Worm (Caenorhabditis elegans): Measurements from ENCODE around the gene mrpl-21.

Gene mrpl-21

DNA sequence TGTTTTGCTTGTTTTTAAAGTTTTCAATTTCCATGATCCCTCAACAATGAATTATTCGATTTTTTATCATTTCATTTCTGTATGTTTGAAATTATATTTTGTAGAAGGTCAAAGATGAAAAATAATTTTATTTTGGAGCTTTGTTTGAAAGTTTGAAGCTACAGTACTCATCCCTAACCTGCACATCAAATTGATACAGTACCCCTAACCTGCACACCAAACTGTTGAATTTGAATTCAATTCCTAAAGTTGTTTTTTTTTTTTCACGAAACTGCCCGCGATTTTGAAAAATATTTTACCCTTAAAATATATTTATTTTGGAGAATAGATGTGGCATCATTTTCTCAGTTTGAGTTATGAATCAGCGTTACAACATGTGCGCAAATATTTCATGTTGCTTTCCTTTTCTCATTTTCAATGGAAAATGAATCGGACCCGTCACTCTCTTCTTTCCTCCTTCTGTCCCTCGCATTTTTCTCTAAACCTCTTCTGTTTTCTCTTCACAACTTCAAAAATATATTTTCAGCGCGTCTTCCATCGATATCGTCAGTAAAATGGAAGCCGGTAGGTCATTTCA is 37.5 kb downstream of the mrpl-21 start, which contains the start of gene R74.8:
Gene R74.8, plus strand, starts transcription at position 527 of the 577 bp plus-strand sequence.
- no peak for TF ChIP-seq ceh-62 (tag; optimal IDR thresholded peaks at IDR 0.05)
- TF ChIP-seq vab-7 (GFP tag; IDR thresholded peaks at IDR 0.05): no peak
- no peak for TF ChIP-seq saeg-2 (GFP tag; IDR thresholded peaks at IDR 0.05)
- TF ChIP-seq ZK546.5 (tag; optimal IDR thresholded peaks at IDR 0.05): no peak
- no peak for TF ChIP-seq egl-27 (tag; optimal IDR thresholded peaks at IDR 0.05)
- TF ChIP-seq hif-1 (tag; optimal IDR thresholded peaks at IDR 0.05): no peak
- TF ChIP-seq spr-3 (GFP tag; optimal IDR thresholded peaks at IDR 0.05): no peak
- TF ChIP-seq lim-7 (GFP tag; IDR thresholded peaks at IDR 0.05): no peak
- no peak for TF ChIP-seq zfp-3 (GFP tag; conservative IDR thresholded peaks at IDR 0.05)
- TF ChIP-seq rbr-2 (tag; optimal IDR thresholded peaks at IDR 0.05): no peak
- no peak for TF ChIP-seq nhr-48 (tag; optimal IDR thresholded peaks at IDR 0.05)
- no peak for TF ChIP-seq lin-15B (tag; optimal IDR thresholded peaks at IDR 0.05)
- no peak for TF ChIP-seq nhr-111 (GFP tag; optimal IDR thresholded peaks at IDR 0.05)
- no peak for TF ChIP-seq ceh-82 (tag; optimal IDR thresholded peaks at IDR 0.05)
- peak in 1 of 2 experiments; percentile 79 for TF ChIP-seq lsy-2 (tag; optimal IDR thresholded peaks at IDR 0.05)
- no peak for TF ChIP-seq daf-8 (GFP tag; IDR thresholded peaks at IDR 0.05)
- TF ChIP-seq ztf-11 (tag; optimal IDR thresholded peaks at IDR 0.05): no peak
- peak; percentile 67 for TF ChIP-seq unc-130 (GFP tag; optimal IDR thresholded peaks at IDR 0.05)
- no peak for TF ChIP-seq nhr-25 (tag; optimal IDR thresholded peaks at IDR 0.05; ENCODE audit: borderline replicate concordance, insufficient read depth)
- TF ChIP-seq F49E8.2 (tag; optimal IDR thresholded peaks at IDR 0.05; ENCODE audit: borderline replicate concordance): peak; percentile 19
- TF ChIP-seq Y105C5A.15 (GFP tag; IDR thresholded peaks at IDR 0.05): no peak
- peak; percentile 79 for TF ChIP-seq Y48G9A.11 (GFP tag; IDR thresholded peaks at IDR 0.05)
- no peak for TF ChIP-seq lir-3 (tag; optimal IDR thresholded peaks at IDR 0.05)
- TF ChIP-seq unc-62 (GFP tag; optimal IDR thresholded peaks at IDR 0.05 in 1 of 2): no peak
- TF ChIP-seq unc-62 (tag; optimal IDR thresholded peaks at IDR 0.05): no peak
- no peak for TF ChIP-seq ZK337.2 (GFP tag; IDR thresholded peaks at IDR 0.05)
- peak; percentile 25 for TF ChIP-seq lin-38 (GFP tag; IDR thresholded peaks at IDR 0.05)
- no peak for TF ChIP-seq ceh-20 (GFP tag; IDR thresholded peaks at IDR 0.05)

DNA sequence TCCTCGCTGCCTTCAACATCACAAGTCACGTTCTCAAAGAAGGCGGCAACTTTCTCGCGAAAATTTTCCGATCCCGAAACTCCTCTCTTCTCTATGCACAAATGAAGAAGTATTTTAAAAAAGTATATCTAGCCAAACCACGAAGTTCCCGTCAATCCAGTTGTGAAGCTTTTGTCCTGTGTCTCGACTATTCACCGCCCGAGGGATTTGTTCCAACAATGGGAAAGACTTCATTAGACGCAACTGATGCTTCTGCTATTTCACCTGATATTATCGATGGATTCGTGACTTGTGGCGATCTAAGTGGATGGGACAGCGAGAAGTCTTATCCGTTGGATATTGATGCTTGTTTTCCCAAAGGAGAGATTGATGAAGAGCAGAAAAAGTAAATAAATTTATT is 38.4 kb downstream of the mrpl-21 start:
- TF ChIP-seq nhr-111 (GFP tag; optimal IDR thresholded peaks at IDR 0.05): no peak
- no peak for TF ChIP-seq lin-1 (GFP tag; IDR thresholded peaks at IDR 0.05)
- TF ChIP-seq nhr-77 (tag; optimal IDR thresholded peaks at IDR 0.05): no peak
- TF ChIP-seq nhr-11 (tag; optimal IDR thresholded peaks at IDR 0.05): no peak
- peak; percentile 94 for TF ChIP-seq aha-1 (tag)

DNA sequence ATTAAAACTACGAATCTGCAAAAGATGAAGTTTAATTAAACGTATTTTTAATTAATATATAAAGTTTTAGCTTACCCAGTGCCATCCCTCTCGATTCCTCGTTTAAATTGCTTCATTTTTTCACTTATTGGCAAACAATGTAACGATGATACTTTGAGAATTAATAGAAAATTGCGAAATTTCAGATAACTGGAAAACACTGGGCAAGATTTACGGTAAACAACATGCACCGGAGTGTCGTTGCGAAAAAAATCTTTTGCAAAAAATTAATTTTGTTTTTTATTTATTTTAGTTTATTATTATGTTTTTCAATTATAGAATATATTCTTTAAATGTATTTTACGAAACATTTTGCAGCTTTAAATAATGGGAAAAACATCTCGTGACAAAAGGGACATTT is 39.3 kb downstream of the mrpl-21 start, which contains the start of the genes pelo-1 and R74.7:
Gene pelo-1, minus strand, starts transcription at position 151 of the 400 bp plus-strand sequence.
Gene R74.7, plus strand, starts transcription at position 358 of the 400 bp plus-strand sequence.
- TF ChIP-seq nhr-42 (GFP tag; IDR thresholded peaks at IDR 0.05) (no peak), unc-62 (GFP tag; optimal IDR thresholded peaks at IDR 0.05 in 1 of 2) (no peak), unc-62 (tag; optimal IDR thresholded peaks at IDR 0.05) (no peak), mes-2 (tag; optimal IDR thresholded peaks at IDR 0.05; ENCODE audit: poor library complexity, severe bottlenecking) (peak; percentile 33), madf-5 (GFP tag; IDR thresholded peaks at IDR 0.05) (no peak), ZK337.2 (GFP tag; IDR thresholded peaks at IDR 0.05) (no peak), jun-1 (tag; optimal IDR thresholded peaks at IDR 0.05) (no peak), F10B5.3 (tag; optimal IDR thresholded peaks at IDR 0.05) (no peak), nhr-111 (GFP tag; optimal IDR thresholded peaks at IDR 0.05) (no peak), gei-8 (GFP tag; optimal IDR thresholded peaks at IDR 0.05) (no peak), ztf-7 (tag; optimal IDR thresholded peaks at IDR 0.05) (no peak), daf-16 (GFP tag; optimal IDR thresholded peaks at IDR 0.05) (no peak), daf-16 (tag; optimal IDR thresholded peaks at IDR 0.05) (peak; percentile 21), dmd-9 (GFP tag; IDR thresholded peaks at IDR 0.05) (no peak), egl-43 (GFP tag; IDR thresholded peaks at IDR 0.05) (no peak), nhr-28 (tag; optimal IDR thresholded peaks at IDR 0.05) (no peak), zip-2 (tag; optimal IDR thresholded peaks at IDR 0.05) (peak; percentile 2), mxl-3 (GFP tag; optimal IDR thresholded peaks at IDR 0.05) (no peak), Y48G9A.11 (GFP tag; IDR thresholded peaks at IDR 0.05) (peak; percentile 61), egl-27 (tag; optimal IDR thresholded peaks at IDR 0.05) (no peak), dve-1 (tag; optimal IDR thresholded peaks at IDR 0.05; ENCODE audit: insufficient read depth) (no peak), arid-1 (GFP tag; conservative IDR thresholded peaks at IDR 0.05) (no peak), nhr-25 (tag; optimal IDR thresholded peaks at IDR 0.05; ENCODE audit: borderline replicate concordance, insufficient read depth) (no peak), nhr-77 (tag; optimal IDR thresholded peaks at IDR 0.05) (peak; percentile 11), ceh-62 (tag; optimal IDR thresholded peaks at IDR 0.05) (no peak)

All from whole organism, L4 larva.